Fruit fly (Drosophila melanogaster) whole organism, wandering third instar larva: Measurements from ENCODE around the gene CG13086.

Experiments used
- Abd-B ChIP-seq: fragments of >200 bp; optimal IDR thresholded peaks from 2 replicates; lab custom pipeline; 2017; ENCODE audit warnings: missing biosample characterization, missing genetic modification characterization
- CG9705 ChIP-seq: fragments of 200-800 bp; sonication (Bioruptor generic); optimal IDR thresholded peaks from 2 replicates; lab custom pipeline; 2018; ENCODE audit warnings: missing biosample characterization, mild to moderate bottlenecking, missing genetic modification characterization
- CrebA ChIP-seq: fragments of 200-800 bp; sonication (Bioruptor generic); optimal IDR thresholded peaks from 2 replicates; lab custom pipeline; 2016; ENCODE audit warnings: missing biosample characterization, mild to moderate bottlenecking, missing genetic modification characterization, borderline replicate concordance
- Dfd ChIP-seq: fragments of >200 bp; optimal IDR thresholded peaks from 2 replicates; lab custom pipeline; 2017; ENCODE audit warnings: missing biosample characterization, missing genetic modification characterization
- Dif ChIP-seq: fragments of 200-275, 200-300 bp; sonication (Bioruptor generic); optimal IDR thresholded peaks from 2 replicates; lab custom pipeline; 2018; ENCODE audit warnings: missing biosample characterization, missing genetic modification characterization; ENCODE audit not compliant: partially characterized antibody
- HLH106 ChIP-seq: fragments of 200-800 bp; optimal IDR thresholded peaks from 3 replicates; lab custom pipeline; 2019; ENCODE audit warnings: missing biosample characterization, mild to moderate bottlenecking, missing genetic modification characterization, moderate library complexity
- Hr78 ChIP-seq: fragments of >200 bp; optimal IDR thresholded peaks from 2 replicates; lab custom pipeline; 2017; ENCODE audit warnings: missing biosample characterization, missing genetic modification characterization
- Hr83 ChIP-seq: fragments of 200-300 bp; sonication (Bioruptor generic); optimal IDR thresholded peaks from 2 replicates; lab custom pipeline; 2016; ENCODE audit warnings: missing biosample characterization, mild to moderate bottlenecking, missing genetic modification characterization, moderate library complexity; ENCODE audit not compliant: poor library complexity, severe bottlenecking
- Mio ChIP-seq: sonication (Bioruptor generic); optimal IDR thresholded peaks from 2 replicates; lab custom pipeline; 2016; ENCODE audit warnings: missing biosample characterization, missing genetic modification characterization
- Myc ChIP-seq: fragments of >200 bp; optimal IDR thresholded peaks from 2 replicates; lab custom pipeline; 2017
- N ChIP-seq: fragments of >200 bp; optimal IDR thresholded peaks from 2 replicates; lab custom pipeline; 2018; ENCODE audit warnings: missing biosample characterization, missing external identifiers, missing genetic modification characterization
- OdsH ChIP-seq: fragments of 200-800 bp; sonication (Bioruptor generic); optimal IDR thresholded peaks from 2 replicates; lab custom pipeline; 2016; ENCODE audit warnings: missing biosample characterization, mild to moderate bottlenecking, missing genetic modification characterization
- Sp1 ChIP-seq: fragments of 200-800 bp; sonication (Bioruptor generic); optimal IDR thresholded peaks from 3 replicates; lab custom pipeline; 2019; ENCODE audit warnings: missing biosample characterization, mild to moderate bottlenecking, missing genetic modification characterization, moderate library complexity
- Vsx2 ChIP-seq: fragments of 200-300, 225-300 bp; sonication (Bioruptor generic); optimal IDR thresholded peaks from 2 replicates; lab custom pipeline; 2018; ENCODE audit warnings: missing biosample characterization, missing genetic modification characterization; ENCODE audit not compliant: partially characterized antibody
- brk ChIP-seq: fragments of 200-800 bp; sonication (Bioruptor generic); optimal IDR thresholded peaks from 2 replicates; lab custom pipeline; 2016; ENCODE audit warnings: missing biosample characterization, mild to moderate bottlenecking, missing genetic modification characterization
- dl ChIP-seq, 2 experiments: fragments of 175-275, 200-275 bp in 1 of 2; fragments of 200-275 bp in 1 of 2; sonication (Bioruptor generic); optimal IDR thresholded peaks; lab custom pipeline; 2018; ENCODE audit warnings: mild to moderate bottlenecking in 2 of 2, missing biosample characterization in 2 of 2, missing genetic modification characterization in 2 of 2, moderate library complexity in 2 of 2; ENCODE audit not compliant: partially characterized antibody in 2 of 2, insufficient read depth in 1 of 2
- dmrt93B ChIP-seq: fragments of 200-800 bp; sonication (Bioruptor generic); optimal IDR thresholded peaks from 2 replicates; lab custom pipeline; 2018; ENCODE audit warnings: missing biosample characterization, mild to moderate bottlenecking, missing genetic modification characterization
- ey ChIP-seq: fragments of 200-800 bp; sonication (Bioruptor generic); optimal IDR thresholded peaks from 2 replicates; lab custom pipeline; 2016; ENCODE audit warnings: missing biosample characterization, missing genetic modification characterization
- foxo ChIP-seq, 2 experiments: fragments of 200-800 bp; sonication (Bioruptor generic); optimal IDR thresholded peaks; 2 replicates in 1 of 2; 3 replicates in 1 of 2; lab custom pipeline; 2016 to 2017; ENCODE audit warnings: missing biosample characterization in 2 of 2, missing genetic modification characterization in 2 of 2
- fru ChIP-seq: fragments of 200-800 bp; sonication (Bioruptor generic); optimal IDR thresholded peaks from 3 replicates; lab custom pipeline; 2016; ENCODE audit warnings: missing biosample characterization, mild to moderate bottlenecking, missing genetic modification characterization
- h ChIP-seq: fragments of 200-800 bp; sonication (Bioruptor generic); optimal IDR thresholded peaks from 3 replicates; lab custom pipeline; 2016; ENCODE audit warnings: missing biosample characterization, mild to moderate bottlenecking, missing genetic modification characterization
- pan ChIP-seq: fragments of >200 bp; optimal IDR thresholded peaks from 2 replicates; lab custom pipeline; 2017
- psq ChIP-seq: fragments of 200-800 bp; sonication (Bioruptor generic); optimal IDR thresholded peaks from 3 replicates; lab custom pipeline; 2017; ENCODE audit warnings: missing biosample characterization, mild to moderate bottlenecking, missing genetic modification characterization, moderate library complexity
- rgr ChIP-seq: fragments of 200-800 bp; sonication (Bioruptor generic); optimal IDR thresholded peaks from 3 replicates; lab custom pipeline; 2016; ENCODE audit warnings: missing biosample characterization, mild to moderate bottlenecking, missing genetic modification characterization
- sage ChIP-seq: fragments of 200-800 bp; sonication (Bioruptor generic); optimal IDR thresholded peaks from 2 replicates; lab custom pipeline; 2016; ENCODE audit warnings: missing biosample characterization, mild to moderate bottlenecking, missing genetic modification characterization
- sv ChIP-seq: fragments of 200-800 bp; sonication (Bioruptor generic); optimal IDR thresholded peaks from 3 replicates; lab custom pipeline; 2016; ENCODE audit warnings: missing biosample characterization, missing genetic modification characterization
- tai ChIP-seq: sonication (Bioruptor generic); optimal IDR thresholded peaks from 2 replicates; lab custom pipeline; 2016; ENCODE audit warnings: missing biosample characterization, missing genetic modification characterization
- usp ChIP-seq: fragments of >200 bp; optimal IDR thresholded peaks from 2 replicates; lab custom pipeline; 2017; ENCODE audit warnings: missing biosample characterization, missing genetic modification characterization

CG13086 gene

DNA sequence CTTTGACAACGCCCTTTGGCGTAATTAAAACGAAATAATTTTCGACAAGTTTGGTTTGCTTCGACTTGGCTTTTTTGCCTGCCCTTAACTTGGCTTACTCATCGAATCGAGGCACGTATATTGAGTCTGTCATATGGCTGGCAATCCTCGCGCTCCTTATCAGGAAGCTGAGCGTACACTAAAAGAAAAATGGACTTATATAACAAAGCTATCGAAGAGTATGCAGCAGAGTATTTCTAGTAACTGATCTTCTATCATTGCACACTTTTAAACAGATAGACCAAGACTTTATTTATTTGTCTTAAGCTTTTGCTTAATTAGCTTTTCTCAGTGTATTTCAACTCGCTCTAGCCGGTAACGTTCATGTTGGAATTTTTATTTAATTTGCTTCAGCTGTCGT lies 2.1 kb downstream of the CG13086 start:
- TF ChIP-seq Abd-B (no peak), h (peak; percentile 32)
- TF ChIP-seq, all 38 proteins: peak for 1

- no peak for TF ChIP-seq Dif (GFP tag; lab: Kevin White, UChicago)
- peak; percentile 89 for TF ChIP-seq Dfd (GFP tag; lab: Kevin White, UChicago)
Measured at dm6 chr2L:19366730-19367129, 2.6 kb downstream of the CG13086 start.

dm6 chr2L:19370046-19370445 lies 5.9 kb downstream of the CG13086 start, which contains the start of gene CG17349:
CG17349 (plus strand) TSS chr2L:19370445.
- TF ChIP-seq brk (GFP tag; lab: Kevin White, UChicago) (no peak), Sp1 (GFP tag; lab: Kevin White, UChicago) (no peak), Hr83 (GFP tag; lab: Kevin White, UChicago) (no peak), CrebA (no peak), rgr (GFP tag; lab: Kevin White, UChicago) (no peak), psq (GFP tag; lab: Kevin White, UChicago) (no peak), sage (GFP tag; lab: Kevin White, UChicago) (no peak), tai (GFP tag; lab: Kevin White, UChicago) (no peak), Myc (no peak), N (GFP tag; lab: Kevin White, UChicago) (no peak), dl (GFP tag; optimal IDR thresholded peaks at IDR 0.05; lab: Kevin White, UChicago; ENCODE audit: insufficient read depth in 1 of 2, partially characterized antibody in 2 of 2) (no peak), Mio (GFP tag; lab: Kevin White, UChicago) (no peak), CG9705 (GFP tag; lab: Kevin White, UChicago) (no peak), usp (GFP tag; lab: Kevin White, UChicago) (no peak), Vsx2 (GFP tag; lab: Kevin White, UChicago) (no peak), Hr78 (GFP tag; lab: Kevin White, UChicago) (no peak), Dif (GFP tag; lab: Kevin White, UChicago) (no peak)

DNA sequence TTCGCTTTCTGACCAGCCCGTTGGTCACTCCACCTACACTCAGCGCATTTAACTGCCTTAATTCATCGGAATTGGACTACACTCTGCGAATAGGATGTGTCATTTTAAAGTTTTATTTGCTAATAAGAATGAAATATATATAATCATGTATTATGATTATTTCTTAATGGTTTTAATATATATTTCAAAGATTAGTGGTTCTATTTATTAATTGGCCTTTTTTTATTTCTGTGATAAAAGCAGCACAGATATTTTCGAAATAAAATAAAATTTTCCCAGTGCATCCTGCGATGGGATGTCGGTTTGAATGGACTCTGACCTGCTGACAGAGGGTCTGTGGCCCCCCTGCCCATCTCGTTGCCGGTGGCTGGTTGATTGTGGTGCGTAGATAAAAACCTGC lies 9.6 kb downstream of the CG13086 start:
- no peak for TF ChIP-seq sv
- no peak for TF ChIP-seq Dif (GFP tag; lab: Kevin White, UChicago)
- no peak for TF ChIP-seq Dfd (GFP tag; lab: Kevin White, UChicago)
- TF ChIP-seq foxo (GFP tag; optimal IDR thresholded peaks at IDR 0.05; lab: Kevin White, UChicago): peak in 1 of 2 experiments; percentile 10
- no peak for TF ChIP-seq Sp1 (GFP tag; lab: Kevin White, UChicago)
- TF ChIP-seq pan (lab: Kevin White, UChicago): no peak

dm6 chr2L:19376145-19376544 lies 12.0 kb downstream of the CG13086 start:
- TF ChIP-seq CG9705 (GFP tag; lab: Kevin White, UChicago) (no peak), fru (GFP tag; lab: Kevin White, UChicago) (peak; percentile 26), psq (GFP tag; lab: Kevin White, UChicago) (no peak), ey (peak; percentile 38), HLH106 (tag; lab: Kevin White, UChicago) (peak; percentile 32), usp (GFP tag; lab: Kevin White, UChicago) (no peak), rgr (GFP tag; lab: Kevin White, UChicago) (peak; percentile 41), foxo (GFP tag; optimal IDR thresholded peaks at IDR 0.05; lab: Kevin White, UChicago) (peak in 1 of 2 experiments; percentile 29), dmrt93B (peak; percentile 14), h (peak; percentile 21), OdsH (GFP tag; lab: Kevin White, UChicago) (peak; percentile 1), Dfd (GFP tag; lab: Kevin White, UChicago) (no peak), Mio (GFP tag; lab: Kevin White, UChicago) (no peak), Sp1 (GFP tag; lab: Kevin White, UChicago) (peak; percentile 39)
- TF ChIP-seq, all 38 proteins: peak for 9
